Worm (Caenorhabditis elegans) whole organism, L2 larva: Measurements from ENCODE around the gene nspg-12.

Experiments
- C34F6.9 ChIP-seq: fragments of 150-350 bp; optimal IDR thresholded peaks from 2 replicates; lab custom pipeline; 2014; ENCODE audit warnings: missing biosample characterization, missing genetic modification characterization
- F13H6.1 ChIP-seq: sonication (generic microtip); optimal IDR thresholded peaks from 2 replicates; lab custom pipeline; 2016; ENCODE audit warnings: missing genetic modification characterization, missing compliant biosample characterization
- R02D3.7 ChIP-seq: fragments of 150-350 bp; optimal IDR thresholded peaks from 2 replicates; lab custom pipeline; 2014; ENCODE audit warnings: missing biosample characterization, missing genetic modification characterization
- Y55F3AM.14 ChIP-seq: fragments of 200-800 bp; sonication (Bioruptor generic); optimal IDR thresholded peaks from 2 replicates; lab custom pipeline; 2018; ENCODE audit warnings: mild to moderate bottlenecking, missing genetic modification characterization, missing compliant biosample characterization
- ZK546.5 ChIP-seq: sonication (generic microtip); optimal IDR thresholded peaks from 2 replicates; lab custom pipeline; 2017; ENCODE audit warnings: missing biosample characterization, missing genetic modification characterization
- alr-1 ChIP-seq: fragments of 150-350 bp; optimal IDR thresholded peaks from 2 replicates; lab custom pipeline; 2014; ENCODE audit warnings: missing biosample characterization, missing genetic modification characterization
- aly-2 ChIP-seq: fragments of 150-350 bp; optimal IDR thresholded peaks from 2 replicates; lab custom pipeline; 2014; ENCODE audit warnings: missing biosample characterization, missing genetic modification characterization
- ama-1 ChIP-seq: fragments of 150-350 bp; optimal IDR thresholded peaks from 2 replicates; lab custom pipeline; 2018; ENCODE audit warnings: inconsistent platforms
- blmp-1 ChIP-seq: sonication (generic microtip); optimal IDR thresholded peaks from 2 replicates; lab custom pipeline; 2017; ENCODE audit warnings: missing genetic modification characterization, mild to moderate bottlenecking, missing compliant biosample characterization, antibody characterized with exemption, moderate library complexity; ENCODE audit not compliant: insufficient read depth
- ceh-16 ChIP-seq: fragments of 150-350 bp; optimal IDR thresholded peaks from 2 replicates; lab custom pipeline; 2014; ENCODE audit warnings: missing biosample characterization, missing genetic modification characterization
- dmd-4 ChIP-seq: sonication (generic microtip); optimal IDR thresholded peaks from 2 replicates; lab custom pipeline; 2017; ENCODE audit warnings: missing biosample characterization, missing genetic modification characterization
- egl-27 ChIP-seq: sonication (generic microtip); optimal IDR thresholded peaks from 3 replicates; lab custom pipeline; 2017; ENCODE audit warnings: missing biosample characterization, missing genetic modification reagents, missing genetic modification characterization
- elt-1 ChIP-seq: fragments of 150-350 bp; optimal IDR thresholded peaks from 2 replicates; lab custom pipeline; 2014; ENCODE audit warnings: missing biosample characterization, missing genetic modification characterization
- elt-3 ChIP-seq: sonication (generic microtip); optimal IDR thresholded peaks from 2 replicates; lab custom pipeline; 2017; ENCODE audit warnings: missing biosample characterization, missing genetic modification characterization
- fos-1 ChIP-seq: fragments of 150-350 bp; optimal IDR thresholded peaks from 2 replicates; lab custom pipeline; 2014; ENCODE audit warnings: missing biosample characterization, missing genetic modification characterization
- gmeb-1 ChIP-seq: fragments of 150-350 bp; optimal IDR thresholded peaks from 2 replicates; lab custom pipeline; 2014; ENCODE audit warnings: missing biosample characterization, missing genetic modification characterization
- lin-11 ChIP-seq: fragments of 150-350 bp; sonication (generic microtip); optimal IDR thresholded peaks from 2 replicates; lab custom pipeline; 2014; ENCODE audit warnings: missing biosample characterization, missing genetic modification characterization, inconsistent platforms, mixed read lengths
- lin-13 ChIP-seq: fragments of 150-350 bp; optimal IDR thresholded peaks from 2 replicates; lab custom pipeline; 2014; ENCODE audit warnings: missing biosample characterization, missing genetic modification reagents, missing genetic modification characterization
- lsy-2 ChIP-seq, 2 experiments: fragments of 150-350 bp in 1 of 2; sonication (generic microtip) in 1 of 2; optimal IDR thresholded peaks; 2 replicates each; lab custom pipeline; 2014 to 2017; ENCODE audit warnings: missing biosample characterization in 2 of 2, missing genetic modification characterization in 2 of 2
- mab-5 ChIP-seq: fragments of 150-350 bp; optimal IDR thresholded peaks from 2 replicates; lab custom pipeline; 2014; ENCODE audit warnings: missing biosample characterization, missing genetic modification characterization
- mbf-1 ChIP-seq: sonication (generic microtip); optimal IDR thresholded peaks from 2 replicates; lab custom pipeline; 2017; ENCODE audit warnings: missing biosample characterization, missing genetic modification characterization
- mdl-1 ChIP-seq, 2 experiments: fragments of 150-350 bp in 1 of 2; sonication (generic microtip) in 1 of 2; optimal IDR thresholded peaks; 2 replicates each; lab custom pipeline; 2017; ENCODE audit warnings: missing biosample characterization in 2 of 2, missing genetic modification characterization in 2 of 2
- nhr-11 ChIP-seq: fragments of 150-350 bp; optimal IDR thresholded peaks from 2 replicates; lab custom pipeline; 2014; ENCODE audit warnings: missing biosample characterization, missing genetic modification characterization
- nhr-12 ChIP-seq: fragments of 150-350 bp; optimal IDR thresholded peaks from 2 replicates; lab custom pipeline; 2014; ENCODE audit warnings: missing biosample characterization, missing genetic modification characterization
- nhr-129 ChIP-seq: fragments of 150-350 bp; optimal IDR thresholded peaks from 2 replicates; lab custom pipeline; 2014; ENCODE audit warnings: missing biosample characterization, missing genetic modification characterization
- nhr-21 ChIP-seq: fragments of 150-350 bp; optimal IDR thresholded peaks from 2 replicates; lab custom pipeline; 2014; ENCODE audit warnings: missing biosample characterization, missing genetic modification characterization
- nhr-23 ChIP-seq: fragments of 150-350 bp; optimal IDR thresholded peaks from 2 replicates; lab custom pipeline; 2014; ENCODE audit warnings: missing biosample characterization, missing genetic modification reagents, missing genetic modification characterization
- nhr-237 ChIP-seq: fragments of 150-350 bp; optimal IDR thresholded peaks from 2 replicates; lab custom pipeline; 2014; ENCODE audit warnings: missing biosample characterization, missing genetic modification characterization
- nhr-25 ChIP-seq: fragments of 150-350 bp; sonication (generic microtip); optimal IDR thresholded peaks from 3 replicates; lab custom pipeline; 2014; ENCODE audit warnings: missing biosample characterization, missing genetic modification characterization
- nhr-6 ChIP-seq: fragments of 150-350 bp; optimal IDR thresholded peaks from 2 replicates; lab custom pipeline; 2014; ENCODE audit warnings: missing biosample characterization, missing genetic modification characterization
- peb-1 ChIP-seq: fragments of 150-350 bp; optimal IDR thresholded peaks from 2 replicates; lab custom pipeline; 2014; ENCODE audit warnings: missing biosample characterization, missing genetic modification characterization
- skn-1 ChIP-seq: sonication (generic microtip); optimal IDR thresholded peaks from 2 replicates; lab custom pipeline; 2017; ENCODE audit warnings: missing biosample characterization, missing genetic modification characterization
- sma-3 ChIP-seq: sonication (generic microtip); optimal IDR thresholded peaks from 2 replicates; lab custom pipeline; 2016; ENCODE audit warnings: missing genetic modification reagents, missing genetic modification characterization, missing compliant biosample characterization
- sma-9 ChIP-seq, 2 experiments: fragments of 150-350 bp in 1 of 2; sonication (generic microtip) in 1 of 2; optimal IDR thresholded peaks; 2 replicates each; lab custom pipeline; 2014 to 2016; ENCODE audit warnings: missing genetic modification characterization in 2 of 2, mild to moderate bottlenecking in 1 of 2, missing biosample characterization in 1 of 2, missing compliant biosample characterization in 1 of 2, missing genetic modification reagents in 1 of 2, moderate library complexity in 1 of 2
- unc-39 ChIP-seq: fragments of 150-350 bp; optimal IDR thresholded peaks from 2 replicates; lab custom pipeline; 2014; ENCODE audit warnings: missing biosample characterization, missing genetic modification characterization
- unc-62 ChIP-seq: fragments of 150-350 bp; optimal IDR thresholded peaks from 2 replicates; lab custom pipeline; 2014; ENCODE audit warnings: missing biosample characterization, missing genetic modification reagents, missing genetic modification characterization
- zag-1 ChIP-seq: fragments of 150-350 bp; optimal IDR thresholded peaks from 2 replicates; lab custom pipeline; 2014; ENCODE audit warnings: missing biosample characterization, missing genetic modification characterization
- ztf-11 ChIP-seq: sonication (generic microtip); optimal IDR thresholded peaks from 2 replicates; lab custom pipeline; 2017; ENCODE audit warnings: missing biosample characterization, missing genetic modification characterization
- ztf-4 ChIP-seq: fragments of 150-350 bp; optimal IDR thresholded peaks from 2 replicates; lab custom pipeline; 2014; ENCODE audit warnings: missing biosample characterization, missing genetic modification characterization

nspg-12 gene

DNA sequence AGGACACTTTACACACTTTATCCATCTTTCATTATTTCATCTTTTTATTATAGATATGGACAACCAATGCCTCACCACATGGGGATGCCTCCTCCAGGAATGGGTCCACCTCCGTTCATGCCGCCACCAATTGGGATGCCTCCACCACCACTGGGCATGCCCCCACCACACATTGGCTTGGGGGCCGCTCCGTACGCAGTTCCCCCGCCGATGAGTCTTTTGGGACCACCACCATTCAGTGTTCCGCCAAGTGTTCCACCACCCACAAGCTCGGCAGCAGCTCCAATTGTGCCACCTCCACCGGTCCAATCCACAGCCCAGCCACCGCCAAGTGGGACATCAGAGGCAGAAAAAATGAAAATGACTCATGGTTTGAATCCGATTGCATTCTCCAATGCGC is 42.3 kb upstream of the nspg-12 start:
- TF ChIP-seq nhr-12 (no peak), nhr-25 (tag; lab: Kevin White, UChicago) (no peak), dmd-4 (tag; lab: Kevin White, UChicago) (no peak), zag-1 (tag; lab: Kevin White, UChicago) (no peak), nhr-21 (tag; lab: Kevin White, UChicago) (no peak), mdl-1 (tag; optimal IDR thresholded peaks at IDR 0.05; lab: Kevin White, UChicago) (no peak), C34F6.9 (tag; lab: Kevin White, UChicago) (no peak), nhr-237 (tag; lab: Kevin White, UChicago) (no peak), alr-1 (tag; lab: Kevin White, UChicago) (no peak), F13H6.1 (no peak)
- TF ChIP-seq, all 48 proteins: peak for 0

DNA sequence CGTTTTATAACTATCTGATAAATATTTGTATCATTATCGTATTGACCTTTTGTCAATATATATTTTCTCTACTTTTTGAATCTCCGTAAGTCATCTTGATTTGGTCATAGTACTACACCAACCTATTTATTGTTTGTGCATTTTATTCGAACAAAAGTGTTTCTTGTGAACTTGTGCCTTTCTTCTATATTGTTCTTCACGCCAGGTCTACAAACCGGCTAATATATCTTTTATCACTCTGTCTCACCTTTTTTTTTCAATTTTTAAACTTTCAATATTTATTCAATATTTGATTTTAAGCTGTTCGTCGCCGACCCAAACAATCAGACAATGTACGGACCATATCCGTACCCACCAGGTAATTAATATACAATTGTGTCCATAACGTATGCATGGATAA is 41.0 kb upstream of the nspg-12 start, which contains the start of gene hrpa-2:
hrpa-2 (plus strand) TSS at position 301 of the 400 bp plus-strand sequence.
- no peak for TF ChIP-seq zag-1 (tag; lab: Kevin White, UChicago)
- TF ChIP-seq elt-3 (tag; lab: Kevin White, UChicago), result no peak
- TF ChIP-seq nhr-25 (tag; lab: Kevin White, UChicago), result no peak
- no peak for TF ChIP-seq nhr-237 (tag; lab: Kevin White, UChicago)
- TF ChIP-seq nhr-6 (tag; lab: Kevin White, UChicago), result no peak

DNA sequence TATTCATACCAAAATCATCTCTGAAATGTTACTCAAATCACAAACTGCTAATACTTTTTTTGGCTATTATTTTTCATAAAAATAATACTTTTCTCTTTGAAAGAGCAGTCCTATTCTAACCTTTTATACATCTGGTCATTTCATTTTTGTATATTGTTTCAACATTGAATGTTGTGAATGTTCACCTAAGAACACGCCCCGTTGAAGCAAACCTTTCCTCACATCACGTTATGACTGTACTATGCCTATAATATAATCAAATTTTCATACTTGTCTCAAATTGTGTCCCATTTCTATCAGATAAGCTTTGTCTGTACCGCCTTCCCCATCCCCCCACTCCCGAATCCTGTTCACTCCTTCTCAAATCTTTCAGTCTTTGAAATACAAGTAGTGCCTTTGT is 38.8 kb upstream of the nspg-12 start:
- TF ChIP-seq C34F6.9 (tag; lab: Kevin White, UChicago), result no peak
- TF ChIP-seq mbf-1 (tag; lab: Kevin White, UChicago), result no peak
- no peak for TF ChIP-seq nhr-23 (tag; lab: Kevin White, UChicago)
- no peak for TF ChIP-seq skn-1 (tag; lab: Kevin White, UChicago)
- no peak for TF ChIP-seq unc-62
- TF ChIP-seq egl-27 (tag; lab: Kevin White, UChicago), result no peak

DNA sequence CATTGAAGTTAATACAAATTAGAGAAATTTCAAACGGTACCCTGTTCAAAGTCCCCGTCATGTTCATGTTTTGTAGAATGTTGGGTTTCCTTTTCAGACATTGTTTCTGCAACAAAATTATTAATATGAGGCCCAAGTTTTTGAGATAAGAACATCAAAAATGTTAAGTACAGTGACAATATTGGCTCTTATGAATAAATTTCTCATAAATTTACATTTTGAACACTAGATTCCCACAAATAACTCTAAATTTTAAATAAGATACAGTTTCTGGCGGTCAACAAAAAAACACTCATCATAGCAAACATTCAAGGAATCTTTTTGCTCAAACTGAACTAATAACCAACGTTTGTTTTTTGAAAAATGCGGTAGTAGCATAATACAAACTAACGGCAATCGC is 30.8 kb upstream of the nspg-12 start, which contains the start of gene H28G03.3:
H28G03.3 (minus strand) TSS at position 101 of the 400 bp plus-strand sequence.
- no peak for TF ChIP-seq nhr-237 (tag; lab: Kevin White, UChicago)
- no peak for TF ChIP-seq nhr-129 (tag; lab: Kevin White, UChicago)
- TF ChIP-seq aly-2 (tag; lab: Kevin White, UChicago), result no peak
- TF ChIP-seq R02D3.7 (tag; lab: Kevin White, UChicago), result no peak
- TF ChIP-seq lin-13 (GFP tag; lab: Kevin White, UChicago), result no peak
- no peak for TF ChIP-seq elt-1 (tag; lab: Kevin White, UChicago)
- TF ChIP-seq lin-11 (tag; lab: Kevin White, UChicago), result no peak
- no peak for TF ChIP-seq ztf-4 (tag; lab: Kevin White, UChicago)
- no peak for TF ChIP-seq peb-1 (tag; lab: Kevin White, UChicago)
- TF ChIP-seq ZK546.5 (tag; lab: Kevin White, UChicago), result no peak
- no peak for TF ChIP-seq nhr-21 (tag; lab: Kevin White, UChicago)
- TF ChIP-seq ama-1 (lab: Kevin White, UChicago), result no peak
- no peak for TF ChIP-seq ceh-16
- TF ChIP-seq lsy-2 (tag; optimal IDR thresholded peaks at IDR 0.05; lab: Kevin White, UChicago), result no peak
- TF ChIP-seq Y55F3AM.14 (GFP tag; lab: Kevin White, UChicago), result no peak
- no peak for TF ChIP-seq blmp-1 (tag; lab: Kevin White, UChicago)
- no peak for TF ChIP-seq mbf-1 (tag; lab: Kevin White, UChicago)
- TF ChIP-seq mab-5 (tag; lab: Kevin White, UChicago), result no peak
- TF ChIP-seq egl-27 (tag; lab: Kevin White, UChicago), result no peak
- no peak for TF ChIP-seq nhr-11

DNA sequence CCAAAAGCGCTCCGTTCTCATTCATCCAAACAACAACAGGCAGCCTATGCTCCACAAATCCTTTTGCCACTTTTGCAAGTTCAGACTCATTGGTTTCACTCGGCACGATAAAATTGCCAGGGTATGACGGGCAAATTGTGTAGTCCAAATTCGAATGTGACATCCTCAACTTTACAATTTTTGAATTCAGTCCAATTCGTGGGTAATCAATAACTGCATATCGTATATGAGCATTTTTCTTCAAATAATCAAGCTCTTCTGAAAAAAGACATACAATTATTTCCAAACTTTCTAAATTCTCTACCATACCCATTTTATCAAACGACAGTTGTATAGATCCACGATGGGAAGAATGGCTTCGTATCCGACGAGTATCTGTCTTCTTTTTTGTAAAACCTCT is 18.9 kb upstream of the nspg-12 start:
- TF ChIP-seq ZK546.5 (tag; lab: Kevin White, UChicago), result no peak
- TF ChIP-seq nhr-12, result no peak
- no peak for TF ChIP-seq sma-9 (GFP tag; optimal IDR thresholded peaks at IDR 0.05; lab: Kevin White, UChicago)
- TF ChIP-seq sma-9 (tag; optimal IDR thresholded peaks at IDR 0.05; lab: Kevin White, UChicago), result no peak
- TF ChIP-seq mab-5 (tag; lab: Kevin White, UChicago), result no peak
- TF ChIP-seq sma-3, result no peak
- TF ChIP-seq fos-1 (tag; lab: Kevin White, UChicago), result no peak
- no peak for TF ChIP-seq egl-27 (tag; lab: Kevin White, UChicago)
- TF ChIP-seq unc-39 (tag; lab: Kevin White, UChicago), result no peak
- TF ChIP-seq dmd-4 (tag; lab: Kevin White, UChicago), result no peak
- TF ChIP-seq blmp-1 (tag; lab: Kevin White, UChicago), result no peak
- TF ChIP-seq ztf-11 (tag; lab: Kevin White, UChicago), result no peak
- no peak for TF ChIP-seq elt-3 (tag; lab: Kevin White, UChicago)
- TF ChIP-seq gmeb-1 (tag; lab: Kevin White, UChicago), result no peak
- TF ChIP-seq aly-2 (tag; lab: Kevin White, UChicago), result no peak
- TF ChIP-seq mbf-1 (tag; lab: Kevin White, UChicago), result no peak
- TF ChIP-seq alr-1 (tag; lab: Kevin White, UChicago), result no peak
- TF ChIP-seq, all 48 proteins: peak for 0
